Worm (Caenorhabditis elegans): ENCODE results near the gene abu-10.
A peak's percentile ranks its signal among the peaks of the same experiment; 100 is the strongest.

Gene abu-10

DNA sequence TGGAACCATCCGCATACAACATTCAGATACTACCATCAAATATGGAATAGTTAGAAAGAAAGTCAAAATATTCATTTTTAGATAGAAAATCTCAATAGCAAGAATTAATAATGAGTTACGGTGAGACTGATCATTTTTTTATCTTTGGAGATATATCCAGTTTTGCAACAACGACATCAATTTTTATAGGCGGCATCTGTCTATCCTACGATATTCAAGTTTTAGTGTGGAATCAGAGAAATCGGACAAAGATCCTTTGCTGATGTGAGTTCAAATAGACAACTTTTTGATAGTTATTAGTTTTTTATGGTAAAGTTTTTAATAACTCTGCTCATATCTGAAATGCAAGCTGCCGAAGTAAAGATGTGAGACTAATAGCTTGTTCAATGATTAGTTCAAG is 31.4 kb upstream of the abu-10 start, which contains the start of gene F47B7.4:
Gene F47B7.4 (minus strand): TSS at position 101 of the 400 bp plus-strand sequence.
- TF ChIP-seq ceh-82 (tag; optimal IDR thresholded peaks at IDR 0.05) = no peak
- TF ChIP-seq dmd-6 (GFP tag; IDR thresholded peaks at IDR 0.05) = no peak
- no peak for TF ChIP-seq ama-1 (optimal IDR thresholded peaks at IDR 0.05)
- TF ChIP-seq nhr-48 (tag; optimal IDR thresholded peaks at IDR 0.05) = no peak
- TF ChIP-seq snpc-4 (tag; optimal IDR thresholded peaks at IDR 0.05) = no peak
- no peak for TF ChIP-seq Y105C5A.15 (GFP tag; IDR thresholded peaks at IDR 0.05)
- no peak for TF ChIP-seq pha-4 (GFP tag; IDR thresholded peaks at IDR 0.05)
- no peak for TF ChIP-seq pha-4 (tag; optimal IDR thresholded peaks at IDR 0.05)
- TF ChIP-seq nhr-6 (tag; optimal IDR thresholded peaks at IDR 0.05) = no peak

ce11 chrX:3768717-3769116 is 29.3 kb upstream of the abu-10 start, which contains the start of gene F47B7.5:
Gene F47B7.5 (minus strand): TSS chrX:3768817.
- no peak for TF ChIP-seq hlh-30 (tag; optimal IDR thresholded peaks at IDR 0.05; ENCODE audit: insufficient read depth)
- TF ChIP-seq zfp-2 (tag; optimal IDR thresholded peaks at IDR 0.05) = no peak
- no peak for TF ChIP-seq ztf-7 (tag; optimal IDR thresholded peaks at IDR 0.05)
- TF ChIP-seq nhr-237 (tag; optimal IDR thresholded peaks at IDR 0.05) = no peak
- TF ChIP-seq F10B5.3 (tag; optimal IDR thresholded peaks at IDR 0.05) = no peak
- no peak for TF ChIP-seq gei-8 (GFP tag; optimal IDR thresholded peaks at IDR 0.05)
- TF ChIP-seq F37D6.2 (tag; optimal IDR thresholded peaks at IDR 0.05) = no peak
- TF ChIP-seq dmd-8 (GFP tag; IDR thresholded peaks at IDR 0.05) = no peak
- no peak for TF ChIP-seq madf-9 (GFP tag; conservative IDR thresholded peaks at IDR 0.05)
- TF ChIP-seq ceh-28 (tag; optimal IDR thresholded peaks at IDR 0.05) = no peak
- TF ChIP-seq dpl-1 (GFP tag; optimal IDR thresholded peaks at IDR 0.05) = no peak
- TF ChIP-seq nhr-6 (tag; optimal IDR thresholded peaks at IDR 0.05) = no peak
- no peak for TF ChIP-seq pha-4 (GFP tag; IDR thresholded peaks at IDR 0.05)
- TF ChIP-seq pha-4 (tag; optimal IDR thresholded peaks at IDR 0.05) = no peak
- no peak for TF ChIP-seq spr-3 (GFP tag; optimal IDR thresholded peaks at IDR 0.05)
- TF ChIP-seq nhr-102 (tag; optimal IDR thresholded peaks at IDR 0.05) = no peak

DNA sequence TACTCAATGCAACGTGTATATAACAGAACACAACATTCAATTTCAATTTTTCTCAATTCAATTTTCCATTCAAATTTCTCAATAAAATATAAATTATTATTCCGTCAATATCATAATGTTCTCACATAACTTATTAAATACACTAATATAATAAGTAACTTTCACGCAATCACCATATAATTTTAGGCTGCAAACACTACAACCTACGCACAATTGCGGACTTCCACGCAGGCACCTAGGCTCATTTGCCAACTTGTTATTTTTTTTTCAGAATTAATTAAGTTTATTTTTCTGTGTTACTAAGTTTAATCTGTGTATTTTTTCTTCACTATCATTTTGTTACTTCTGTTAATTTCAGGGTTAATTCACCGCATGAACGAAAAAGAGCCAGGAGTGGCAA is 25.6 kb upstream of the abu-10 start, which contains the start of gene F47B7.2:
Gene F47B7.2 (plus strand): TSS at position 358 of the 400 bp plus-strand sequence.
- no peak for TF ChIP-seq madf-5 (GFP tag; IDR thresholded peaks at IDR 0.05)
- TF ChIP-seq rbr-2 (tag; optimal IDR thresholded peaks at IDR 0.05) = peak; percentile 10
- peak; percentile 40 for TF ChIP-seq mes-2 (tag; optimal IDR thresholded peaks at IDR 0.05; ENCODE audit: poor library complexity, severe bottlenecking)
- TF ChIP-seq zfp-3 (GFP tag; conservative IDR thresholded peaks at IDR 0.05) = no peak
- peak; percentile 31 for TF ChIP-seq ces-1 (GFP tag; optimal IDR thresholded peaks at IDR 0.05)

DNA sequence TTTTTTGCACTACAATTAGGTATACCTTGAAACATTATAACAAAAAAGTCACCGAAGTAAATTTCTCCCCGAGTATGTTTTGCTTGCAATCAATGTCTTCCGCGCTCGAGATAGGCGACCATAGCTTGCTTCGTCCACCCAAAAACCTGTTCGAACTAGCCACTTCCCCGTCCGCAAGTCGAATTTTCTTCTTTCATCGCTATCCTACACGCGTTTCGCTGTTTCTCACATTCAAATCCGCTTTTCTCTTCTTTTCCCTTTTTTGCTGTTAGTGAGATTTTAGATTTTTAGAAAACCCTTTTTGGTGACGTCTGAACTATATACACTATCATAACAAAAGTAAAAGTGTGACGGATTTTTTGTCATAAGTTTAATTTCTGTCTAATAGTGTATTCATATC is 24.7 kb upstream of the abu-10 start:
- TF ChIP-seq fkh-10 (GFP tag; optimal IDR thresholded peaks at IDR 0.05) = no peak
- TF ChIP-seq Y75B8A.6 (GFP tag; IDR thresholded peaks at IDR 0.05) = no peak
- TF ChIP-seq ztf-11 (tag; optimal IDR thresholded peaks at IDR 0.05) = no peak
- no peak for TF ChIP-seq dve-1 (tag; optimal IDR thresholded peaks at IDR 0.05; ENCODE audit: insufficient read depth)
- TF ChIP-seq nhr-11 (tag; optimal IDR thresholded peaks at IDR 0.05) = no peak
- no peak for TF ChIP-seq zfp-3 (GFP tag; conservative IDR thresholded peaks at IDR 0.05)
- no peak for TF ChIP-seq zip-11 (GFP tag; IDR thresholded peaks at IDR 0.05)
- TF ChIP-seq fos-1 (tag; optimal IDR thresholded peaks at IDR 0.05) = no peak
- no peak for TF ChIP-seq lin-1 (GFP tag; IDR thresholded peaks at IDR 0.05)
- no peak for TF ChIP-seq dmd-8 (GFP tag; IDR thresholded peaks at IDR 0.05)
- TF ChIP-seq hlh-11 (tag; optimal IDR thresholded peaks at IDR 0.05) = peak; percentile 14
- TF ChIP-seq rbr-2 (tag; optimal IDR thresholded peaks at IDR 0.05) = no peak
- TF ChIP-seq zip-2 (tag; optimal IDR thresholded peaks at IDR 0.05) = no peak
- TF ChIP-seq aha-1 (tag) = peak; percentile 4
- no peak for TF ChIP-seq gei-8 (GFP tag; optimal IDR thresholded peaks at IDR 0.05)
- TF ChIP-seq nhr-77 (tag; optimal IDR thresholded peaks at IDR 0.05) = no peak
- TF ChIP-seq mep-1 (tag; optimal IDR thresholded peaks at IDR 0.05) = no peak
- no peak for TF ChIP-seq F49E8.2 (tag; optimal IDR thresholded peaks at IDR 0.05; ENCODE audit: borderline replicate concordance)
- TF ChIP-seq ceh-28 (tag; optimal IDR thresholded peaks at IDR 0.05) = no peak
- no peak for TF ChIP-seq lin-13 (GFP tag; optimal IDR thresholded peaks at IDR 0.05)
- peak; percentile 5 for TF ChIP-seq mxl-3 (GFP tag; optimal IDR thresholded peaks at IDR 0.05)
- TF ChIP-seq cey-2 (tag; optimal IDR thresholded peaks at IDR 0.05; ENCODE audit: borderline replicate concordance, insufficient read depth) = no peak
- TF ChIP-seq ces-1 (GFP tag; optimal IDR thresholded peaks at IDR 0.05) = no peak
- peak; percentile 7 for TF ChIP-seq nhr-28 (tag; optimal IDR thresholded peaks at IDR 0.05)
- no peak for TF ChIP-seq duxl-1 (tag; optimal IDR thresholded peaks at IDR 0.05; ENCODE audit: poor library complexity)
- no peak for TF ChIP-seq F10B5.3 (tag; optimal IDR thresholded peaks at IDR 0.05)
- TF ChIP-seq mxl-2 (GFP tag; conservative IDR thresholded peaks at IDR 0.05) = no peak
